Fruit fly (Drosophila melanogaster) ovary, adult (tissue): ENCODE data around the gene InR.
A peak's percentile ranks its signal among the peaks of the same experiment; 100 is the strongest.

Source experiments
- CG17801 ChIP-seq: fragments of 200-800 bp; optimal IDR thresholded peaks from 2 replicates; lab custom pipeline; 2019; ENCODE audit warnings: missing biosample characterization, mild to moderate bottlenecking, missing genetic modification characterization, moderate library complexity; ENCODE audit not compliant: partially characterized antibody

Gene InR

DNA sequence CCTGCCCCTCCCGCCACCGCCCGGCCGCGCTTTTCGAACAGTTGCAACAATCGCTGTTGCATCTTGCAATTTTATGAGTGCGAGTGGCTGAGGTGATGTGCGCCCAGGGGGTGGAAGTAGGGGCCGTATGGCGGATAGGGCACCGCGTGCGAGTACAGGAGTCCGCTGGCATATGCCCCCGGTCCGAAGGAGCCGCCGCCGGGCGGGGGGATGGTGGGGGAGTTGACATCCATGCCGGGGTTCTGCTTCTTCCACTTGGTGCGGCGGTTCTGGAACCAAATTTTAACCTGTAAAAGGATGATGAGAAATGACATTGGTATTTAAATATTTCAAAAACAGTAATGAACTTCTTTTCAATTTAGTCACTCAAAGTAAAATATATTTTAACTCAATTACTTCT lies 70.2 kb downstream of the InR start:
- no peak for TF ChIP-seq CG17801 (GFP tag; lab: Kevin White, UChicago)

DNA sequence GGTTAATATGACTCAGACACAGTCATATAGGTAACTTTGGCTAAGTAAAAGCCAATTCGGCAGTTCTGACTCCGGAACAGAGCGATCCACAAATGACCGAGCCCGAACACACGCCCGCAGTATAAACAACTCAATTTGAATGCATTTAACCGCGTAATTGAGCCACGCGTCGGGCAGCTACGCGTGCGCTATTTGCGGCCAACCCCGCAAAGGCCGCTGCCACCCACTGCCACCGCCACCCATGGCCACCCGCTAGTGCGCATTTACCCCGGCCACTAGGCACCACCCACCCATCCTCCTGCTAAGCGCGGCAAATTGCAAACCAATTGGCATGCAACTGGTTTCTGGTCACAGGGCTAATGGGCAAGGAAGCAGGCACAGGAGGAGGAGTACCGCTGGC lies 75.0 kb downstream of the InR start:
- TF ChIP-seq CG17801 (GFP tag; lab: Kevin White, UChicago) = no peak

DNA sequence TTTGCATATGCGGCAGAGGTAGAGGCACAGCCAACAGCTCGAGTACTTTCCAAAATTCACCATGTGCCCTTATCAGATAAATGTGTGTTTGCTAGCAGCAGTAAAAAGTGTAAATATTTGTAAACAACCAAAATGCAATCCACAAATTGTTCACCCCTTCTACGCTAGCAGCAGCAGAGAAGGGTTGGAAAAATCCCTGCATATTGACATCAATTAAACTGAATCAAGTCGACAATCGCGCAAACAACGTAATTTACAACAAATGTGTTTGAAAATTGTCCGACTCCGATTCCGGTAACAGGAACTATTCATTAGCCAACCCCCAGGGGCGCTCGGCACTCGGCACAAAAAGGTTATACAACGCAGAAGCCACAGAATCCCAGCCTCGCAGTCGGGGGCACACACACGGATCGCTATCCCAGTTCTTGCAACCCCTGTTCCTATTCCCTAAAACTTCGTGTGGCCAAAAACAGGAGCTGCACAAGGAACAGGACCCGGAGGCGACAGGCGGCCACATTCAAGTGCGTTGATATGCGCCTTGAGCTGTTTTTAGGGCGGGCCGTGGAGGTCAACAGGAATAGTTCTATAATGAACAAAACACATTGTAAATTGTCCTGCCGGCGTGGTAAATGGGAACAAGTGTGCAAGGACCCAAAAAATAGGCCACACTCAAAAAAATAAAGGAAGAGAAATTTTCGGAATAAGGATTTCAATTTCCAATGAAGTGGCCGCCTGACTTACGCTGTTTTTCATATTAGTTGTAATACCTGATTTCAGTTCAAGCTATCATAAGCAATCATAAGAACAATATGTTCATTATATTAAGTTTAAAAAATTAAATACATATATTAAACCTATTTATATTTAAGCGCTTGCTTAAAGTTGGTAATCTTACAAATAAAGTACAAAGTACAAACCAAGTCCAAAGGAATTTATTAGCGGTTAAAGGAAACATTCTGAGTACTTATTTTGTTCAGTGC lies 84.1 kb downstream of the InR start:
- TF ChIP-seq CG17801 (GFP tag; lab: Kevin White, UChicago) = no peak

DNA sequence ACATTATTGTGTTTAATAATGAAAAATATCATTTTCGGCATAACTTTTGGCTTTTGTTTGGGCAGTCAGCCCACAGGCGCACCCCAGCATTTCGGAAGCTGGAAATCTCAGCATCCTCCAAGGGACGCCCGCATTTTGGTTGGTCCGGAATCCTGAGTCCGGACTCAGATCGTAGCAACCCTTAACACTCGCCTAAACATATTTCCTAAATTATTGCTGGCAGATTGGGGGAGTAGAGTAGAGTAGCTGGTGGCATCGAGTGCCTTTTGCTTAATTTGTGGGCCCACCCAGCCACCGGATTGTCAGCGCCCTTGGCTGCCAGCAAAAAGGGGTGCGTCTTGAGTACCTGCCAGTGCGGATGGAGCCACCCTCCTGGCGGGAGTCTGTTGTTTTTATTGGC lies 84.9 kb downstream of the InR start:
- no peak for TF ChIP-seq CG17801 (GFP tag; lab: Kevin White, UChicago)

DNA sequence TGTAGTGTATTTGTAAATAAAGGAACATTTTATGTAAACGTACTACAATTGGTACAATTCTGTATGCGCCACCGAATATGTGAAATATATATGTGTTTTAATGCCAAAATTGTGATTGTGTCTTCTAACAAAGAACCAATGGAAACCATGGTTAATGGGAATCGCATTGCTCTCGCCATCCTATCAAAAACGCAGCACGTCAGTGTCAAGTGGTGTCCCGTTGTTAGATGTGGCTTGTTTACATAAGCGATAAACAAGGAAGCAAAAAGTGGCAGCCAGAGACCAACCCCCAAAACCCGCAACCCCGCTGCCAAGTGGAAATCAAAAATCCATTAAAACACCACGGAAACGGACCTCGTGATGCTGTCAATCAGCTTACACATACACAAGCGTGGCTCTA lies 90.6 kb downstream of the InR start:
- no peak for TF ChIP-seq CG17801 (GFP tag; lab: Kevin White, UChicago)

DNA sequence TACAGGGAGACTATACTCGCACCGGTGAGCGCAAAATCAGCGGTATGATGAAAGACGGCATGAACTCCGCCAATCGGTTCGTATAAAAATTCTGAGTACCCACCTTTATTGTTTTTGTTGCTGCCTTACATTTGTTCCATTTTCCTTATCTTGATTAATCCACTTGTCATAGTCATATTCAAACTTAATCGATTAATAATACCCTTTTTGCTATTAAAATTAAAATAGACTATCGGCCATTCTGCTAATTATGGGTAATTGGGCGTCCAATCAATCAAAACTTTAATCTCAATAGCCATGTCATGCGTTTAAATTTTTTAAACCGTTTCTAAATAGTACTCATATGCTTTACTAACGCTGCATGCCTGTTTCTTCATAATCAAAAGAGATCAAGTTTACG lies 94.5 kb downstream of the InR start:
- TF ChIP-seq CG17801 (GFP tag; lab: Kevin White, UChicago) = no peak

DNA sequence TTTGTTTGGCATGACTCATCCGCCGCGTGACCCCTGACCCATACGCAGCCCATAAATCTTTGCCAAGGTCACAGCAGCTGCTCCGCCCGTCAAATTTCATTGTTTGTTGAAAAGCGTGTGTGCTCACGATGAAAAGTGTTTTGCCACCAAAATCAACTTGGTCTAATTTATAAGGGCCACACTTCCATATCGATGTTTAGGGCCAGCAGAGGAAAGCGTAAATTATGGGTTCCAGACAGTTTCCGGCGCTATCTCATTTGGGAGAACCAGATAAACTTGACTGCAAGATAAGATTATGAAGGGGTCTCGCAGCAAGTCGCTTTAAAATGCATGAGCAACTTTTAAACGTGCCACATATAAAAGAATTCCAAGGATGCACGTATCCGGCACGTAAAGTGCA lies 97.3 kb downstream of the InR start:
- no peak for TF ChIP-seq CG17801 (GFP tag; lab: Kevin White, UChicago)

DNA sequence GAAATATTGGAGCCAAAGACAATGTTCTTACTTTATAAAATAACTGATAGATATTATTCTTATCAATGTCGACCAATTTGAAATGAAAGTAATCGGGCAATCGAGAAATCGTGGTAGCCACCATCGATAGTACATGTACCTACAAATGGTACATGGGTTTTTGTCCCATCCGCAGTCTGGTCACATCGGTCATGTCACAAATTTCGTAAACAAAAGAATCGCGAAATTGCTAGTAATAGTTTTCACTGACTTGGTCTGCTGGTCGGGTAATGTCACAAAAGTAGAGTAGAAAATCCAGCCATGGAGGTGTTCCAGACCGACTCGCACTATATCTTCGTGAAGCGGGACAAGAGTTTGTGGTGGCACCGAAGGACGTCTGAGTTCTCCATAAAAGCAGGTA lies 98.4 kb downstream of the InR start, which contains the start of gene sp3:
TSS of gene sp3 (plus strand) at position 173 of the 400 bp plus-strand sequence.
- peak; percentile 2 for TF ChIP-seq CG17801 (GFP tag; lab: Kevin White, UChicago)
